Fruit fly (Drosophila melanogaster) whole organism, embryonic: Measurements from ENCODE around the gene CG10300.

Experiments
- Abd-B ChIP-seq: fragments of 200-800 bp; sonication (Bioruptor generic); optimal IDR thresholded peaks from 2 replicates; lab custom pipeline; 2018; ENCODE audit warnings: missing biosample characterization, mild to moderate bottlenecking, missing genetic modification characterization, moderate library complexity
- BtbVII ChIP-seq: fragments of 200-800 bp; sonication (Bioruptor generic); optimal IDR thresholded peaks from 3 replicates; lab custom pipeline; 2017; ENCODE audit warnings: missing biosample characterization, mild to moderate bottlenecking, missing genetic modification characterization
- CG10565 ChIP-seq: fragments of 200-800 bp; sonication (Bioruptor generic); optimal IDR thresholded peaks from 3 replicates; lab custom pipeline; 2016; ENCODE audit warnings: missing biosample characterization, mild to moderate bottlenecking, missing genetic modification characterization
- CG12219 ChIP-seq: fragments of 200-800 bp; sonication (Bioruptor generic); optimal IDR thresholded peaks from 3 replicates; lab custom pipeline; 2018; ENCODE audit warnings: missing biosample characterization, mild to moderate bottlenecking, missing genetic modification characterization
- CG12769 ChIP-seq: fragments of 200-800 bp; sonication (Bioruptor generic); optimal IDR thresholded peaks from 2 replicates; lab custom pipeline; 2019; ENCODE audit warnings: missing biosample characterization, mild to moderate bottlenecking, missing genetic modification characterization, moderate library complexity
- CG13287 ChIP-seq: fragments of 200-800 bp; sonication (Bioruptor generic); IDR thresholded peaks from 2 replicates; pipeline ENCODE4 v1.3.6; 2022; ENCODE audit warnings: missing biosample characterization, missing genetic modification characterization; ENCODE audit not compliant: partially characterized antibody
- CG14860 ChIP-seq: fragments of 200-800 bp; sonication (Bioruptor generic); IDR thresholded peaks from 3 replicates; pipeline ENCODE4 v1.3.6; 2022; ENCODE audit warnings: missing biosample characterization, missing genetic modification characterization; ENCODE audit not compliant: partially characterized antibody
- CG15269 ChIP-seq: fragments of 200-800 bp; sonication (Bioruptor generic); optimal IDR thresholded peaks from 2 replicates; lab custom pipeline; 2018; ENCODE audit warnings: missing biosample characterization, mild to moderate bottlenecking, missing genetic modification characterization, moderate library complexity
- CG1792 ChIP-seq: fragments of 200-800 bp; sonication (Bioruptor generic); optimal IDR thresholded peaks from 2 replicates; lab custom pipeline; 2016; ENCODE audit warnings: missing biosample characterization, missing genetic modification characterization
- CG31224 ChIP-seq: fragments of 200-800 bp; sonication (Bioruptor generic); IDR thresholded peaks from 2 replicates; pipeline ENCODE4 v1.3.6; 2022; ENCODE audit warnings: missing biosample characterization, missing genetic modification characterization
- CG3407 ChIP-seq: fragments of 200-800 bp; sonication (Bioruptor generic); optimal IDR thresholded peaks from 2 replicates; lab custom pipeline; 2018; ENCODE audit warnings: missing biosample characterization, mild to moderate bottlenecking, missing genetic modification characterization
- CG34376 ChIP-seq: fragments of 200-800 bp; sonication (Bioruptor generic); optimal IDR thresholded peaks from 2 replicates; lab custom pipeline; 2018; ENCODE audit warnings: missing biosample characterization, mild to moderate bottlenecking, missing genetic modification characterization
- CG4617 ChIP-seq: fragments of 200-800 bp; sonication (Bioruptor generic); optimal IDR thresholded peaks from 3 replicates; lab custom pipeline; 2016; ENCODE audit warnings: missing biosample characterization, missing genetic modification characterization, borderline replicate concordance
- CG4820 ChIP-seq: fragments of 200-800 bp; sonication (Bioruptor generic); optimal IDR thresholded peaks from 3 replicates; lab custom pipeline; 2016; ENCODE audit warnings: missing biosample characterization, missing genetic modification characterization
- CG6854 ChIP-seq: fragments of 200-800 bp; sonication (Bioruptor generic); optimal IDR thresholded peaks from 3 replicates; lab custom pipeline; 2017; ENCODE audit warnings: missing biosample characterization, mild to moderate bottlenecking, missing genetic modification characterization
- CG7745 ChIP-seq: fragments of 200-800 bp; sonication (Bioruptor generic); optimal IDR thresholded peaks from 2 replicates; lab custom pipeline; 2018; ENCODE audit warnings: missing biosample characterization, mild to moderate bottlenecking, missing genetic modification characterization, moderate library complexity
- CG8478 ChIP-seq: fragments of >200 bp; optimal IDR thresholded peaks from 2 replicates; lab custom pipeline; 2018
- Chrac-16 ChIP-seq: fragments of 200-800 bp; sonication (Bioruptor generic); optimal IDR thresholded peaks from 3 replicates; lab custom pipeline; 2016; ENCODE audit warnings: missing biosample characterization, missing genetic modification characterization
- D ChIP-seq, 2 experiments: fragments of 200-800 bp in 1 of 2; fragments of >200 bp in 1 of 2; sonication (Bioruptor generic) in 1 of 2; optimal IDR thresholded peaks; 2 replicates in 1 of 2; 3 replicates in 1 of 2; lab custom pipeline; 2017; ENCODE audit warnings: mild to moderate bottlenecking in 1 of 2, missing biosample characterization in 1 of 2, missing genetic modification characterization in 1 of 2, missing genetic modification reagents in 1 of 2
- Dip3 ChIP-seq: fragments of 200-800 bp; sonication (Bioruptor generic); optimal IDR thresholded peaks from 3 replicates; lab custom pipeline; 2016; ENCODE audit warnings: missing biosample characterization, missing genetic modification characterization
- Dref ChIP-seq: fragments of 200-800 bp; sonication (Bioruptor generic); IDR thresholded peaks from 2 replicates; pipeline ENCODE4 v1.3.6; 2022; ENCODE audit warnings: missing biosample characterization, missing genetic modification characterization
- ERR ChIP-seq: fragments of 200-800 bp; sonication (Bioruptor generic); optimal IDR thresholded peaks from 2 replicates; lab custom pipeline; 2016; ENCODE audit warnings: missing biosample characterization, missing genetic modification characterization
- HmgD ChIP-seq: fragments of 200-800 bp; sonication (Bioruptor generic); optimal IDR thresholded peaks from 3 replicates; lab custom pipeline; 2016; ENCODE audit warnings: missing biosample characterization, missing genetic modification characterization
- Hr3 ChIP-seq: fragments of 200-800 bp; sonication (Bioruptor generic); optimal IDR thresholded peaks from 3 replicates; lab custom pipeline; 2016; ENCODE audit warnings: missing biosample characterization, missing genetic modification characterization
- Lhr ChIP-seq: fragments of 200-800 bp; sonication (Bioruptor generic); optimal IDR thresholded peaks from 3 replicates; lab custom pipeline; 2017; ENCODE audit warnings: mild to moderate bottlenecking, missing biosample characterization, missing genetic modification reagents, missing genetic modification characterization
- Max ChIP-seq: fragments of 200-800 bp; sonication (Bioruptor generic); optimal IDR thresholded peaks from 2 replicates; lab custom pipeline; 2016; ENCODE audit warnings: missing biosample characterization, mild to moderate bottlenecking, missing genetic modification characterization
- Mes4 ChIP-seq: fragments of 200-800 bp; sonication (Bioruptor generic); optimal IDR thresholded peaks from 2 replicates; lab custom pipeline; 2016; ENCODE audit warnings: missing biosample characterization, missing genetic modification characterization
- ac ChIP-seq: fragments of 200-800 bp; sonication (Bioruptor generic); optimal IDR thresholded peaks from 3 replicates; lab custom pipeline; 2017; ENCODE audit warnings: missing biosample characterization, mild to moderate bottlenecking, missing genetic modification characterization
- al ChIP-seq: fragments of 200-800 bp; sonication (Bioruptor generic); IDR thresholded peaks from 2 replicates; pipeline ENCODE4 v1.3.6; 2022; ENCODE audit warnings: missing biosample characterization, missing genetic modification characterization
- bcd ChIP-seq: fragments of 200-800 bp; sonication (Bioruptor generic); optimal IDR thresholded peaks from 2 replicates; lab custom pipeline; 2017; ENCODE audit warnings: missing biosample characterization, mild to moderate bottlenecking, missing genetic modification characterization
- btn ChIP-seq: fragments of 200-800 bp; sonication (Bioruptor generic); optimal IDR thresholded peaks from 2 replicates; lab custom pipeline; 2016; ENCODE audit warnings: missing biosample characterization, missing genetic modification characterization
- cg ChIP-seq: fragments of 200-800 bp; sonication (Bioruptor generic); optimal IDR thresholded peaks from 3 replicates; lab custom pipeline; 2019; ENCODE audit warnings: missing biosample characterization, mild to moderate bottlenecking, missing genetic modification characterization, moderate library complexity
- dimm ChIP-seq: fragments of 200-800 bp; sonication (Bioruptor generic); IDR thresholded peaks from 2 replicates; pipeline ENCODE4 v1.3.6; 2022; ENCODE audit warnings: missing biosample characterization, missing genetic modification characterization
- dmrt99B ChIP-seq: fragments of 200-800 bp; sonication (Bioruptor generic); optimal IDR thresholded peaks from 2 replicates; lab custom pipeline; 2018; ENCODE audit warnings: missing biosample characterization, mild to moderate bottlenecking, missing genetic modification characterization, moderate library complexity
- grn ChIP-seq: fragments of 200-800 bp; sonication (Bioruptor generic); optimal IDR thresholded peaks from 3 replicates; lab custom pipeline; 2017; ENCODE audit warnings: missing biosample characterization, missing genetic modification characterization
- insv ChIP-seq, 2 experiments: fragments of 200-800 bp; sonication (Bioruptor generic); optimal IDR thresholded peaks; 3 replicates each; lab custom pipeline; 2016 to 2018; ENCODE audit warnings: missing biosample characterization in 2 of 2, missing genetic modification characterization in 2 of 2
- kah ChIP-seq: fragments of 200-800 bp; sonication (Bioruptor generic); optimal IDR thresholded peaks from 2 replicates; lab custom pipeline; 2018; ENCODE audit warnings: missing biosample characterization, mild to moderate bottlenecking, missing genetic modification characterization
- ken ChIP-seq: fragments of 200-800 bp; sonication (Bioruptor generic); IDR thresholded peaks from 3 replicates; pipeline ENCODE4 v1.3.6; 2022; ENCODE audit warnings: missing biosample characterization, missing genetic modification characterization
- lilli ChIP-seq: fragments of 200-800 bp; sonication (Bioruptor generic); optimal IDR thresholded peaks from 3 replicates; lab custom pipeline; 2016; ENCODE audit warnings: missing biosample characterization, missing genetic modification characterization
- mld ChIP-seq: fragments of 200-800 bp; sonication (Bioruptor generic); IDR thresholded peaks from 3 replicates; pipeline ENCODE4 v1.3.6; 2022; ENCODE audit warnings: missing biosample characterization, missing genetic modification characterization; ENCODE audit not compliant: partially characterized antibody
- pan ChIP-seq, 4 experiments: fragments of >200 bp in 3 of 4; fragments of 200-800 bp in 1 of 4; sonication (Bioruptor generic) in 1 of 4; optimal IDR thresholded peaks in 3 of 4; IDR thresholded peaks in 1 of 4; 2 replicates each; pipeline versions ENCODE4 v1.3.6 to Lab custom; 2017 to 2022; ENCODE audit warnings: missing biosample characterization in 2 of 4, missing genetic modification characterization in 2 of 4, mixed read lengths in 1 of 4
- peb ChIP-seq: fragments of 200-800 bp; sonication (Bioruptor generic); IDR thresholded peaks from 2 replicates; pipeline ENCODE4 v1.3.6; 2022; ENCODE audit warnings: missing biosample characterization, missing genetic modification characterization
- pita ChIP-seq: fragments of 200-800 bp; sonication (Bioruptor generic); optimal IDR thresholded peaks from 2 replicates; lab custom pipeline; 2017; ENCODE audit warnings: missing biosample characterization, mild to moderate bottlenecking, missing genetic modification characterization
- scrt ChIP-seq: fragments of 200-800 bp; sonication (Bioruptor generic); optimal IDR thresholded peaks from 2 replicates; lab custom pipeline; 2018; ENCODE audit warnings: missing biosample characterization, mild to moderate bottlenecking, missing genetic modification characterization, moderate library complexity
- shn ChIP-seq: fragments of 200-800 bp; sonication (Bioruptor generic); optimal IDR thresholded peaks from 3 replicates; lab custom pipeline; 2016; ENCODE audit warnings: missing biosample characterization, missing genetic modification characterization
- trem ChIP-seq: fragments of 200-800 bp; optimal IDR thresholded peaks from 3 replicates; lab custom pipeline; 2019; ENCODE audit warnings: missing biosample characterization, mild to moderate bottlenecking, missing genetic modification characterization, moderate library complexity
- zen ChIP-seq: fragments of 200-800 bp; sonication (Bioruptor generic); optimal IDR thresholded peaks from 3 replicates; lab custom pipeline; 2018; ENCODE audit warnings: missing biosample characterization, mild to moderate bottlenecking, missing genetic modification characterization, moderate library complexity
- zf30C ChIP-seq: fragments of 200-800 bp; sonication (Bioruptor generic); optimal IDR thresholded peaks from 3 replicates; lab custom pipeline; 2018; ENCODE audit warnings: missing biosample characterization, mild to moderate bottlenecking, missing genetic modification characterization

The CG10300 gene

dm6 chr3R:23757912-23758607, 46.7 kb downstream of the CG10300 start, which contains the start of the genes PTPMT1 and Hrd3 (continued):
- TF ChIP-seq CG13287 (GFP tag; lab: Robert Waterston, UW) (peak; percentile 24; the same call in 1 of the 2 replicates), lilli (peak; percentile 99), CG12219 (GFP tag; lab: Kevin White, UChicago) (peak; percentile 94), CG12769 (tag; lab: Kevin White, UChicago) (peak; percentile 84), Lhr (peak; percentile 96), CG3407 (GFP tag; lab: Kevin White, UChicago) (peak; percentile 97), CG15269 (tag; lab: Kevin White, UChicago) (peak; percentile 99), ERR (GFP tag; lab: Kevin White, UChicago) (peak; percentile 83), BtbVII (peak; percentile 98), ken (GFP tag; lab: Robert Waterston, UW) (peak; percentile 94), CG10565 (GFP tag; lab: Kevin White, UChicago) (peak; percentile 92), shn (GFP tag; lab: Kevin White, UChicago) (peak; percentile 97), CG31224 (peak; percentile 90), dmrt99B (tag; lab: Kevin White, UChicago) (peak; percentile 99), scrt (GFP tag; lab: Kevin White, UChicago) (peak; percentile 92), Dip3 (GFP tag; lab: Kevin White, UChicago) (peak; percentile 99), Chrac-16 (GFP tag; lab: Kevin White, UChicago) (peak; percentile 98), pan (optimal IDR thresholded peaks at IDR 0.05; lab: Kevin White, UChicago) (no peak), pan (GFP tag; optimal IDR thresholded peaks at IDR 0.05 in 1 of 2, IDR thresholded peaks at IDR 0.05 in 1 of 2) (peak in 1 of 2 experiments; percentile 93), al (GFP tag; lab: Robert Waterston, UW) (peak; percentile 94), mld (no peak), ac (peak; percentile 95), HmgD (GFP tag; lab: Kevin White, UChicago) (peak; percentile 93), CG8478 (lab: Kevin White, UChicago) (no peak), insv (GFP tag; optimal IDR thresholded peaks at IDR 0.05; lab: Kevin White, UChicago) (peak; percentile 76 to 85), peb (GFP tag; lab: Robert Waterston, UW) (peak; percentile 93), zf30C (GFP tag; lab: Kevin White, UChicago) (peak; percentile 19), CG14860 (GFP tag; lab: Robert Waterston, UW) (no peak), D (optimal IDR thresholded peaks at IDR 0.05; lab: Kevin White, UChicago) (no peak), D (GFP tag; optimal IDR thresholded peaks at IDR 0.05; lab: Kevin White, UChicago) (peak; percentile 99), Hr3 (peak; percentile 99), Dref (GFP tag; lab: Robert Waterston, UW) (peak; percentile 46; the same call in 1 of the 2 replicates), CG4617 (GFP tag; lab: Kevin White, UChicago) (peak; percentile 98), zen (tag; lab: Kevin White, UChicago) (peak; percentile 98), CG4820 (peak; percentile 98), pita (GFP tag; lab: Kevin White, UChicago) (no peak), CG6854 (peak; percentile 97), kah (GFP tag; lab: Kevin White, UChicago) (peak; percentile 93), Mes4 (GFP tag; lab: Kevin White, UChicago) (peak; percentile 96), btn (GFP tag; lab: Kevin White, UChicago) (peak; percentile 91), dimm (GFP tag; lab: Robert Waterston, UW) (peak; percentile 77), CG7745 (no peak), Abd-B (peak; percentile 99), trem (peak; percentile 95), CG1792 (peak; percentile 94), grn (GFP tag; lab: Kevin White, UChicago) (peak; percentile 83), Max (GFP tag; lab: Kevin White, UChicago) (peak; percentile 99), CG34376 (GFP tag; lab: Kevin White, UChicago) (peak; percentile 99), bcd (peak; percentile 99), cg (GFP tag; lab: Kevin White, UChicago) (no peak)
